Worm (Caenorhabditis elegans) whole organism, late embryonic: ENCODE results near the gene Y47D3A.1.
"Not testable (repeated sequence)": the region's sequence is repeated elsewhere in the genome, so short reads cannot be mapped to it uniquely, and the experiment has no call there.

Source experiments
- C08G9.2 ChIP-seq: sonication (generic microtip); optimal IDR thresholded peaks from 2 replicates; lab custom pipeline; 2016; ENCODE audit warnings: mild to moderate bottlenecking, missing genetic modification characterization, moderate library complexity, missing compliant biosample characterization
- K02D7.2 ChIP-seq: sonication (generic microtip); optimal IDR thresholded peaks from 2 replicates; lab custom pipeline; 2017; ENCODE audit warnings: mild to moderate bottlenecking, missing genetic modification characterization, missing compliant biosample characterization
- K09A11.1 ChIP-seq: sonication (generic microtip); optimal IDR thresholded peaks from 2 replicates; lab custom pipeline; 2017; ENCODE audit warnings: antibody characterized with exemption, mild to moderate bottlenecking, missing genetic modification characterization, missing compliant biosample characterization; ENCODE audit not compliant: insufficient read depth
- T23F11.4 ChIP-seq: fragments of 200-800 bp; sonication (Bioruptor generic); optimal IDR thresholded peaks from 2 replicates; lab custom pipeline; 2018; ENCODE audit warnings: mild to moderate bottlenecking, missing genetic modification characterization, missing compliant biosample characterization
- ceh-18 ChIP-seq: sonication (generic microtip); optimal IDR thresholded peaks from 2 replicates; lab custom pipeline; 2016; ENCODE audit warnings: missing genetic modification characterization, missing compliant biosample characterization
- ceh-19 ChIP-seq: fragments of 200-800 bp; sonication (Bioruptor generic); optimal IDR thresholded peaks from 2 replicates; lab custom pipeline; 2018; ENCODE audit warnings: mild to moderate bottlenecking, missing genetic modification characterization, missing compliant biosample characterization
- ceh-22 ChIP-seq: sonication (generic microtip); optimal IDR thresholded peaks from 2 replicates; lab custom pipeline; 2017; ENCODE audit warnings: missing biosample characterization, missing genetic modification characterization
- ceh-24 ChIP-seq: sonication (generic microtip); optimal IDR thresholded peaks from 2 replicates; lab custom pipeline; 2016; ENCODE audit warnings: mild to moderate bottlenecking, missing genetic modification characterization, missing compliant biosample characterization
- ceh-30 ChIP-seq: fragments of 150-350 bp; optimal IDR thresholded peaks from 2 replicates; lab custom pipeline; 2014; ENCODE audit warnings: missing biosample characterization, missing genetic modification characterization
- ceh-48 ChIP-seq: sonication (generic microtip); optimal IDR thresholded peaks from 2 replicates; lab custom pipeline; 2016; ENCODE audit warnings: missing genetic modification characterization, inconsistent platforms, missing compliant biosample characterization
- che-1 ChIP-seq: sonication (generic microtip); optimal IDR thresholded peaks from 2 replicates; lab custom pipeline; 2016; ENCODE audit warnings: mild to moderate bottlenecking, missing genetic modification characterization, missing compliant biosample characterization
- dve-1 ChIP-seq: sonication (generic microtip); optimal IDR thresholded peaks from 2 replicates; lab custom pipeline; 2017; ENCODE audit warnings: antibody characterized with exemption, mild to moderate bottlenecking, missing genetic modification characterization, missing compliant biosample characterization
- elt-4 ChIP-seq: sonication (generic microtip); optimal IDR thresholded peaks from 2 replicates; lab custom pipeline; 2016; ENCODE audit warnings: missing genetic modification characterization, missing compliant biosample characterization
- fkh-6 ChIP-seq: sonication (generic microtip); optimal IDR thresholded peaks from 2 replicates; lab custom pipeline; 2016; ENCODE audit warnings: missing genetic modification characterization, missing compliant biosample characterization
- gmeb-2 ChIP-seq: sonication (generic microtip); optimal IDR thresholded peaks from 2 replicates; lab custom pipeline; 2016; ENCODE audit warnings: missing genetic modification characterization, inconsistent platforms, missing compliant biosample characterization
- hlh-13 ChIP-seq: fragments of 200-800 bp; sonication (Bioruptor generic); optimal IDR thresholded peaks from 2 replicates; lab custom pipeline; 2018; ENCODE audit warnings: mild to moderate bottlenecking, missing genetic modification characterization, missing compliant biosample characterization
- hlh-15 ChIP-seq: sonication (generic microtip); optimal IDR thresholded peaks from 2 replicates; lab custom pipeline; 2016; ENCODE audit warnings: missing genetic modification characterization, missing compliant biosample characterization
- hlh-6 ChIP-seq: sonication (generic microtip); optimal IDR thresholded peaks from 2 replicates; lab custom pipeline; 2016; ENCODE audit warnings: missing genotype, missing genetic modification characterization, missing compliant biosample characterization
- lim-6 ChIP-seq: sonication (generic microtip); optimal IDR thresholded peaks from 2 replicates; lab custom pipeline; 2016; ENCODE audit warnings: missing genetic modification characterization, missing compliant biosample characterization
- madf-2 ChIP-seq: sonication (generic microtip); optimal IDR thresholded peaks from 2 replicates; lab custom pipeline; 2017; ENCODE audit warnings: missing genetic modification characterization, missing compliant biosample characterization
- mec-3 ChIP-seq: sonication (generic microtip); optimal IDR thresholded peaks from 2 replicates; lab custom pipeline; 2016; ENCODE audit warnings: borderline replicate concordance, missing genetic modification characterization, missing compliant biosample characterization
- nfya-1 ChIP-seq: sonication (generic microtip); optimal IDR thresholded peaks from 2 replicates; lab custom pipeline; 2017; ENCODE audit warnings: missing genetic modification characterization, mild to moderate bottlenecking, missing compliant biosample characterization, antibody characterized with exemption, moderate library complexity
- nhr-232 ChIP-seq: sonication (generic microtip); optimal IDR thresholded peaks from 2 replicates; lab custom pipeline; 2016; ENCODE audit warnings: missing genetic modification characterization, missing compliant biosample characterization
- odd-2 ChIP-seq: sonication (generic microtip); optimal IDR thresholded peaks from 2 replicates; lab custom pipeline; 2017; ENCODE audit warnings: antibody characterized with exemption, mild to moderate bottlenecking, missing genetic modification characterization, missing compliant biosample characterization
- pha-4 ChIP-seq: fragments of 150-350 bp; optimal IDR thresholded peaks from 2 replicates; lab custom pipeline; 2018; ENCODE audit warnings: missing biosample characterization, missing genetic modification reagents, missing genetic modification characterization
- ref-2 ChIP-seq: sonication (generic microtip); optimal IDR thresholded peaks from 2 replicates; lab custom pipeline; 2016; ENCODE audit warnings: missing genetic modification characterization, missing compliant biosample characterization
- rnt-1 ChIP-seq: sonication (generic microtip); optimal IDR thresholded peaks from 2 replicates; lab custom pipeline; 2016; ENCODE audit warnings: missing genetic modification characterization, missing compliant biosample characterization
- sox-2 ChIP-seq: fragments of 200-800 bp; sonication (Bioruptor generic); IDR thresholded peaks from 2 replicates; pipeline ENCODE4 v1.3.6; 2022; ENCODE audit warnings: missing genetic modification reagents, missing genetic modification characterization, missing compliant biosample characterization
- sox-4 ChIP-seq: sonication (generic microtip); optimal IDR thresholded peaks from 2 replicates; lab custom pipeline; 2017; ENCODE audit warnings: mild to moderate bottlenecking, missing genetic modification characterization, inconsistent platforms, missing compliant biosample characterization
- syd-9 ChIP-seq: sonication (generic microtip); optimal IDR thresholded peaks from 2 replicates; lab custom pipeline; 2016; ENCODE audit warnings: mild to moderate bottlenecking, missing genetic modification characterization, moderate library complexity, missing compliant biosample characterization
- tbx-2 ChIP-seq: sonication (generic microtip); optimal IDR thresholded peaks from 2 replicates; lab custom pipeline; 2016; ENCODE audit warnings: missing genetic modification characterization, missing compliant biosample characterization
- tbx-7 ChIP-seq: sonication (generic microtip); optimal IDR thresholded peaks from 2 replicates; lab custom pipeline; 2016; ENCODE audit warnings: missing genotype, missing genetic modification characterization, missing compliant biosample characterization
- ttx-3 ChIP-seq: sonication (generic microtip); optimal IDR thresholded peaks from 2 replicates; lab custom pipeline; 2016; ENCODE audit warnings: missing genetic modification reagents, missing genetic modification characterization, missing compliant biosample characterization
- unc-42 ChIP-seq: sonication (generic microtip); optimal IDR thresholded peaks from 2 replicates; lab custom pipeline; 2016; ENCODE audit warnings: missing genotype, missing genetic modification characterization, missing compliant biosample characterization
- zip-5 ChIP-seq: sonication (generic microtip); optimal IDR thresholded peaks from 2 replicates; lab custom pipeline; 2016; ENCODE audit warnings: missing genetic modification characterization, missing compliant biosample characterization

The Y47D3A.1 gene

DNA sequence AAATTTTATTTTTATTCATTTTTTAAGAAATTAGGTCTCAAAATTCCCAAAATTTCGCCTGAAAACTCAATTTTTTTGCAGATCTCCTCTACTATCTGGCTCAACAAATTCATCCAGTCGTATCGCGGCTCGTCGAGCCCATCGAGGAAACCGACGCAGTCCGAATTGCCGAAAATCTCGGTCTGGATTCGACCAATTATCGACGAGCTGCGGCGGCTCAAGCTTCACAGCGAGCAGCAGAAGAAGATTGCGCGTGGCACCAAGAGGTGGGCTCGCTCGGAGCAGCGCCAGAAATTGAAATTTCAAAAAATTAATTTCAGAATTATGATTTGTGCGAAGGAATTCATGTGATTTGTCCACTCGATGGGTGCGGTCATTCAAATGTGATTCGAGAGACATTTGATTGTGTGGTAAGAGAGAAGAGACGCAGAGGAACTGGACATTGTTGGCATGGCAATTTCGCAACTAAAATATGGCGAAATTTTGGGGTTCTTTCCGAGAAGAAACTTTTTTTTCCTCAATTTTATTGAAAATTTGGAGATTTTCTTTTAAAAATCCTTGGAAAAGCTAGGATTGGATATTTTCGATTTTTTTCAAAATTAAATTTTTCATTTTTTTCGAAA is 7.7 kb upstream of the Y47D3A.1 start:
- TF ChIP-seq sox-4 (tag; lab: Kevin White, UChicago), result no peak
- no peak for TF ChIP-seq pha-4
- no peak for TF ChIP-seq tbx-2 (tag; lab: Kevin White, UChicago)
- no peak for TF ChIP-seq T23F11.4 (GFP tag; lab: Kevin White, UChicago)

DNA sequence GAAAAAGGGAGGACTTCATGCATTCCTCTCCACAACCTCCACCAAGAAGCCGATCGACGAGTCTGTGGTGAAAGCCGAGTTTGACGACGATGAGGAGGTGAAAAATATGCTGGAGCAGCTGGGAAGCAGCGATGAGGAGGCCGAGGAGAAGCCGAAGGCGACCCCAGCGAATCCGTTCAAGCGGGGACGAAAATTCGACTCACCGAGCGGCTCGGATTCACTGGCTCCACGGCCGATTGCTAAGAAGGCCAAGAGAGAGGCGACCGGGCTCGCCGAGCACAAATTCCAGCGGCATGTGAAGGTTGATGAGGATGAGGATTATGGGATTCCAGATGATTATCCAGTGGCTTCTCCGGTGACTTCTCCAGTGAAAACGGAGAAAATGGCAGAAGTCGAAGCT is 1.3 kb upstream of the Y47D3A.1 start:
- TF ChIP-seq C08G9.2 (tag; lab: Kevin White, UChicago), result peak; percentile 10
- no peak for TF ChIP-seq ttx-3
- peak; percentile 58 for TF ChIP-seq elt-4 (tag; lab: Kevin White, UChicago)
- no peak for TF ChIP-seq sox-2 (GFP tag; lab: Robert Waterston, UW)
- no peak for TF ChIP-seq ceh-30 (tag; lab: Kevin White, UChicago)
- TF ChIP-seq, all 69 proteins: peak for 2

DNA sequence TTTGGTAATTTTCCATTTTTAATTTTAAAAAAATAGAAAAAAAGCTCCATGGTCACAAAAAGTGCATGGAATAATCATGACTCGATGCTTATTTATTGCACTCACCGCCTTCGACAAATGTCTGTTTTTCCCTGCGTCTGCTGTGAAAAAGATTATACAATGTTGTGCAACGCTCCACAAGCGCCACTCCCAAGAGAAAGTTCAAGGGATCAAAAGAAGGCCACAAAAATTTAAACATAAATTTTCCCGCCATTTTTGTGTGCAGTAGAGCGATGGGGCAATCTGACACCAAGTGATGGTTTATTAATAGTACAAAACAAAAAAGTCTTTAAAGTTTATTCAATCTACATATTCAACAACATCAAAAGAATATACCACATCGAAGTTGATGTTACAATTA is 2.7 kb downstream of the Y47D3A.1 start, which contains the start of gene fbxa-128:
Gene fbxa-128, minus strand, starts transcription at position 192 of the 400 bp plus-strand sequence.
- no peak for TF ChIP-seq pha-4
- TF ChIP-seq nfya-1 (tag; lab: Kevin White, UChicago), result peak; percentile 16
- TF ChIP-seq, all 69 proteins: peak for 1

DNA sequence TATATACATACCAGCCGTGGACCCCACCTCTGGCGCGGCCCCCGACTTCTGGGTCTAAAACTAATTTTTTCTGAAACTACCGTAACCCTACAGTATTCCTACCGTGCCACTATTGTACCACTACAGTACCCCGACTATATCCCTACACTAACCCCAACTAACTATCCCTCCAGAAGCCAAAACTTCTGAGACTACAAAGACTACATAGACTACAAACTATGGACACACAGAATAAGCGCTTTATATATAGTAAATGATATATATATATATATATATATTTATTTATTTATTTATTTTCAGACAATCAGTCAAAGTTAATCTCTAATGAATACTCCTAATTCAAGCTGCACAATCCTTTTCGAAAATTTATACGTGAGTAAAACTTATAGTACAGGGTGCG is 10.2 kb downstream of the Y47D3A.1 start, which contains the start of gene pha-1:
Gene pha-1, plus strand, starts transcription at position 301 of the 400 bp plus-strand sequence.
- not testable (repeated sequence) for TF ChIP-seq odd-2, ceh-24, gmeb-2 (tag; lab: Kevin White, UChicago)

DNA sequence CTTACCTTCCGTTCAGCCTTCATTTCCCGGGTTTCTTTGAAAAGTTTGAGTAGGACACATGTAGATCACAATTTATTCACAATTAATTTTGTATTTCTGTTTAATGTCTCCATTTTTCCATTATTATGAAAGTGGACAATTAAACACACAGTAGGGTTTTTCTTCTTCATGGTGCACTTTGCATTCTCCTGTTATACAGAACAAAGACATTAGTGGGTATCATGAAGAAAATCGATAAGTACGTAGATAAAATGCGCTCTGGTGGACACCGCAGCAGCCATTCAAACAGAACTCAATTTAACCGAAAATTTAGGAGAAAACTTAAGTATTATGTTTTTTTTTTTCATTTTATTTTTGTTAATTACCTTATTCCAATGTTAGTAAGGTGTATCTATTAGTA is 12.3 kb downstream of the Y47D3A.1 start:
- TF ChIP-seq ref-2 (tag; lab: Kevin White, UChicago), result no peak
- no peak for TF ChIP-seq hlh-6
- TF ChIP-seq tbx-2 (tag; lab: Kevin White, UChicago), result no peak
- TF ChIP-seq unc-42 (tag; lab: Kevin White, UChicago), result peak; percentile 45
- no peak for TF ChIP-seq ceh-19 (GFP tag; lab: Kevin White, UChicago)
- TF ChIP-seq ceh-48 (tag; lab: Kevin White, UChicago), result peak; percentile 67

DNA sequence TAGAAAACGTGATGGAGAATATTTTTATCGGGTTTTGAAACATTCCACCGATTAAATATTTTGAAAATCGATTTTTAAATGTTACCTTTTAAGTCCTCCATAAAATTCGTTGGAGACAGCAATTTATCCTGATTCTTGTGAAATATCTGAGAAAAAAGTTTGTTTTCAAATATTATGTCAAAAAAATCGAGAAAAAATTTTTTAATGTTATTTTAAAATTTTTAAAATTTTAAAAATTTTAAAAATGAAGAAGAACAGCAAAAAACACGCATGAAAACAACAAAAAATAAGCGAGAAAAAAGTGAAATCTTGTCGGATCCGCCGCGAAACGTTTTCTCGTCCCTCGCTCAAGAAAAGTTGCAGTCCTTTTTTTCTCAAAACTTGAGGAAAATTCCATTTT is 14.1 kb downstream of the Y47D3A.1 start, which contains the start of gene Y48A6C.8:
Gene Y48A6C.8, minus strand, starts transcription at position 101 of the 400 bp plus-strand sequence.
- no peak for TF ChIP-seq hlh-13 (GFP tag; lab: Kevin White, UChicago)
- no peak for TF ChIP-seq T23F11.4 (GFP tag; lab: Kevin White, UChicago)
- no peak for TF ChIP-seq fkh-6
- TF ChIP-seq gmeb-2 (tag; lab: Kevin White, UChicago), result no peak
- no peak for TF ChIP-seq dve-1 (tag; lab: Kevin White, UChicago)
- TF ChIP-seq K09A11.1, result no peak
- no peak for TF ChIP-seq tbx-7
- no peak for TF ChIP-seq zip-5 (tag; lab: Kevin White, UChicago)

DNA sequence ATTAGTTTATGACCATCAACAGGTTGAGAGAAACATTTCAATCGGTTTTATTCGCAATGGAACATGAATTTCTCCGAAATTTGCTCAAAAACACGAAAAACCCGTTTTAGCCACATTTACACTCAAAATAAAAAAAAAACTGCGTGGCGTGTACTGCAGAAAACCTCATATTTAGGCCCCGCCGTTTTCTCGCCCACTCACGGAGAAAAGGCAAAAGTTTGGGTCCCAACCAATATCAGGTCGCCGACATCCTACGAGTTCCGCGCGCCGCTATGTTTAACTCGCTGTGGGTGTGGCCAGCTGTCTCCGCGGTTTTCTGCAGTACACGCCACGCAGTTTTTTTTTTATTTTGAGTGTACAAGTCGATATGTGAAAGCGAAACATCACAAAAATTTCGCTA is 17.8 kb downstream of the Y47D3A.1 start:
- TF ChIP-seq syd-9 (no peak), ceh-30 (tag; lab: Kevin White, UChicago) (no peak), madf-2 (no peak), fkh-6 (no peak), che-1 (tag; lab: Kevin White, UChicago) (no peak), nhr-232 (no peak), mec-3 (no peak), hlh-15 (tag; lab: Kevin White, UChicago) (no peak), ceh-22 (tag; lab: Kevin White, UChicago) (no peak), C08G9.2 (tag; lab: Kevin White, UChicago) (no peak), lim-6 (tag; lab: Kevin White, UChicago) (no peak), hlh-13 (GFP tag; lab: Kevin White, UChicago) (no peak), rnt-1 (no peak), ttx-3 (no peak), ceh-18 (tag; lab: Kevin White, UChicago) (no peak), dve-1 (tag; lab: Kevin White, UChicago) (no peak), K02D7.2 (no peak)
- TF ChIP-seq, all 69 proteins: peak for 0
